Fruit fly (Drosophila melanogaster): ENCODE data around the gene Hpd.

DNA sequence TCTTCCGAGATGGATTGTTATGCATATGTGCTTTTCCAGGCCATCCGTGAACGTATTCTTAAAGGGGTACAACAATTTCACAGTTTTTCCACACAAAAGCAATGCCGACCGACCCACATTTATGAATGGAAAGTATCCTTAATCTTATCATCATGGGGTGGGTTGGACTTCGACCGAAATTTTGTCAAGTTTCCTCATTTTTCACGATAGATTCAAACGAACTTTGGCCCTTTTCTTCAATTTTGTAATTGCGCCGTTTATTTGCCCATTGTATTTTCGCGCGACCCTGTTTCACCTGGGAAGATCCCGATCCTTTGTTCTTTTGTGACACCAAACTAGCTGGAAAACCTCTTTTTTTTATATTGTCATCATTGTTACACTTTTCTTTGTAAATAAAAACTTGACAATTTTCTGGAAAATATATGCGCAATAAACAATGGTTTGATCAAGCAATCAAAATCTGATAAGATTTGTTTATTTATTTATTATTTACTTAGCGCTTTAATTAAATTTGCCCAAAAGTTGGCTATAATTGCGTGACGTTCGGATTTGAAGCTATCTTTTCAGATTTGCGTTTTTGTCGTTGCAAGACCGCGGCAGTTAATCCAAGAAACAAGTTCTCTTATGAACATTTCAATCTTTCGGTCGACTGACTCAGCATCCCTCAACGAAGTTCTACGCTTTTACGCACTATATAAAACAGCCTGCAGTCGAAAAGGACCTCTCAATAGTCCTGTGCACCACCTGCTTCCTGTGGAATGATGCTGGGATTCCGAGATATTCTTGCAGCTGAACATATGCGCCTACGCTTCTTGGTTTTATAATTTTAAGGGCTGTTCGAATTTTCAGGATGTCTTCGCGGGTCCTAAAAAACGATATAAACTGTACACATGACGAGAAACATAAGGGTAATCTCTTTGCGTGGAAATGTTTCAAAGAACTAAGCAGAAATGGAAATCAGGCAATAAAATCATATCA lies 33.4 kb downstream of the Hpd start:
- TF ChIP-seq tai (GFP tag; optimal IDR thresholded peaks at IDR 0.05), result no peak
- no peak for TF ChIP-seq Rel (GFP tag; optimal IDR thresholded peaks at IDR 0.05)
- no peak for TF ChIP-seq Rel (tag; optimal IDR thresholded peaks at IDR 0.05)

Data from whole organism, wandering third instar larva.